Worm (Caenorhabditis elegans): ENCODE data around the gene T05D4.5.
A peak's percentile ranks its signal among the peaks of the same experiment; 100 is the strongest.

The T05D4.5 gene

ce11 chrIII:13625650-13626430, 45.2 kb downstream of the T05D4.5 start (continued):
- TF ChIP-seq zfh-2 (GFP tag; conservative IDR thresholded peaks at IDR 0.05) (peak; percentile 79), let-526 (GFP tag; IDR thresholded peaks at IDR 0.05) (no peak), lin-35 (GFP tag; optimal IDR thresholded peaks at IDR 0.05) (no peak), snpc-3.4 (tag; optimal IDR thresholded peaks at IDR 0.05) (no peak), cebp-2 (GFP tag; IDR thresholded peaks at IDR 0.05) (no peak), D2030.7 (GFP tag; IDR thresholded peaks at IDR 0.05) (peak; percentile 22; the same call in 1 of the 2 replicates), tbp1 (GFP tag; optimal IDR thresholded peaks at IDR 0.05) (peak; percentile 27), Y53G8AR.9 (GFP tag; conservative IDR thresholded peaks at IDR 0.05) (peak; percentile 77; the same call in 1 of the 2 replicates), somi-1 (GFP tag; optimal IDR thresholded peaks at IDR 0.05) (no peak), rpc-1 (optimal IDR thresholded peaks at IDR 0.05) (no peak), rpc-1 (tag; optimal IDR thresholded peaks at IDR 0.05) (no peak), bed-2 (GFP tag; IDR thresholded peaks at IDR 0.05) (no peak), dpl-1 (GFP tag; optimal IDR thresholded peaks at IDR 0.05) (no peak), F22D6.2 (tag; optimal IDR thresholded peaks at IDR 0.05) (no peak), dox-1 (GFP tag; IDR thresholded peaks at IDR 0.05) (peak; percentile 69), madf-8 (GFP tag; conservative IDR thresholded peaks at IDR 0.05) (no peak), egl-44 (GFP tag; IDR thresholded peaks at IDR 0.05) (peak; percentile 34; the same call in 1 of the 2 replicates), F52B5.7 (tag; optimal IDR thresholded peaks at IDR 0.05) (peak; percentile 6), C17E4.6 (GFP tag; IDR thresholded peaks at IDR 0.05) (no peak), atf-7 (tag; optimal IDR thresholded peaks at IDR 0.05) (peak; percentile 49), efl-1 (GFP tag; optimal IDR thresholded peaks at IDR 0.05) (no peak), egl-18 (GFP tag; IDR thresholded peaks at IDR 0.05) (no peak), mes-4 (tag; optimal IDR thresholded peaks at IDR 0.05) (no peak), ceh-79 (tag; optimal IDR thresholded peaks at IDR 0.05) (no peak), nfya-2 (GFP tag; IDR thresholded peaks at IDR 0.05) (peak; percentile 68; the same call in 1 of the 2 replicates), ama-1 (optimal IDR thresholded peaks at IDR 0.05) (no peak), ama-1 (GFP tag; optimal IDR thresholded peaks at IDR 0.05) (peak in 1 of 2 experiments; percentile 52), B0261.1 (tag; optimal IDR thresholded peaks at IDR 0.05) (no peak), let-607 (tag; optimal IDR thresholded peaks at IDR 0.05) (no peak), ets-4 (GFP tag; optimal IDR thresholded peaks at IDR 0.05) (no peak), athp-1 (tag; optimal IDR thresholded peaks at IDR 0.05) (no peak), attf-6 (GFP tag; IDR thresholded peaks at IDR 0.05) (no peak), Y56A3A.18 (GFP tag; IDR thresholded peaks at IDR 0.05) (no peak; the same call in 1 of the 2 replicates), nhr-27 (tag; optimal IDR thresholded peaks at IDR 0.05) (no peak), ceh-27 (GFP tag; optimal IDR thresholded peaks at IDR 0.05) (no peak)

- TF ChIP-seq nhr-80 (tag; optimal IDR thresholded peaks at IDR 0.05) (peak; percentile 39), akir-1 (GFP tag; optimal IDR thresholded peaks at IDR 0.05) (no peak)
Measured at ce11 chrIII:13626692-13627091, 46.1 kb downstream of the T05D4.5 start, which contains the start of gene T12D8.5. T12D8.5 (minus strand) TSS chrIII:13626786.

- no peak for TF ChIP-seq efl-1 (GFP tag; optimal IDR thresholded peaks at IDR 0.05)
- TF ChIP-seq ama-1 (optimal IDR thresholded peaks at IDR 0.05) = no peak
- TF ChIP-seq ama-1 (GFP tag; optimal IDR thresholded peaks at IDR 0.05) = no peak
- no peak for TF ChIP-seq athp-1 (tag; optimal IDR thresholded peaks at IDR 0.05)
- no peak for TF ChIP-seq F52B5.7 (tag; optimal IDR thresholded peaks at IDR 0.05)
- TF ChIP-seq K12H6.12 (tag; optimal IDR thresholded peaks at IDR 0.05) = no peak
- no peak for TF ChIP-seq ccch-3 (GFP tag; optimal IDR thresholded peaks at IDR 0.05)
- no peak for TF ChIP-seq B0035.1 (tag; optimal IDR thresholded peaks at IDR 0.05)
Measured at ce11 chrIII:13630708-13631107, 50.1 kb downstream of the T05D4.5 start, which contains the start of gene arrd-17. arrd-17 (minus strand) TSS chrIII:13630808.
